Fruit fly (Drosophila melanogaster): Measurements from ENCODE around the gene Klc.

Klc gene

dm6 chr3L:12789875-12790373, 40.1 kb upstream of the Klc start, which contains the start of gene CG42709 (continued):
- TF ChIP-seq fd96Cb (tag; optimal IDR thresholded peaks at IDR 0.05) (no peak), CG11504 (tag; optimal IDR thresholded peaks at IDR 0.05) (no peak), PHDP (tag; optimal IDR thresholded peaks at IDR 0.05) (no peak), vvl (GFP tag; IDR thresholded peaks at IDR 0.05) (no peak), crc (GFP tag; optimal IDR thresholded peaks at IDR 0.05) (no peak), CG14441 (GFP tag; IDR thresholded peaks at IDR 0.05) (0 out of 2 replicates have a peak, but pooled peaks have one; percentile 14), Vsx1 (GFP tag; optimal IDR thresholded peaks at IDR 0.05) (no peak), Lpt (GFP tag; optimal IDR thresholded peaks at IDR 0.05) (no peak), CrebB (tag; optimal IDR thresholded peaks at IDR 0.05) (no peak), tx (GFP tag; optimal IDR thresholded peaks at IDR 0.05) (no peak), C15 (GFP tag; IDR thresholded peaks at IDR 0.05) (no peak), D (optimal IDR thresholded peaks at IDR 0.05) (no peak), D (GFP tag; optimal IDR thresholded peaks at IDR 0.05) (no peak), CG31365 (tag; optimal IDR thresholded peaks at IDR 0.05) (no peak), ab (GFP tag; optimal IDR thresholded peaks at IDR 0.05) (no peak), fd102C (GFP tag; optimal IDR thresholded peaks at IDR 0.05) (no peak), CG17612 (GFP tag; IDR thresholded peaks at IDR 0.05) (no peak), CG9876 (GFP tag; optimal IDR thresholded peaks at IDR 0.05) (no peak), slou (GFP tag; optimal IDR thresholded peaks at IDR 0.05) (no peak), Bgb (GFP tag; IDR thresholded peaks at IDR 0.05; ENCODE audit: partially characterized antibody) (peak; percentile 24; the same call in 1 of the 2 replicates), CG6683 (GFP tag; optimal IDR thresholded peaks at IDR 0.05) (no peak), CG34376 (GFP tag; optimal IDR thresholded peaks at IDR 0.05) (peak; percentile 21), CG18011 (GFP tag; optimal IDR thresholded peaks at IDR 0.05) (no peak), CG18599 (GFP tag; optimal IDR thresholded peaks at IDR 0.05) (no peak), sqz (GFP tag; optimal IDR thresholded peaks at IDR 0.05) (no peak), sr (GFP tag; IDR thresholded peaks at IDR 0.05) (no peak), ken (GFP tag; IDR thresholded peaks at IDR 0.05) (no peak), salm (tag; optimal IDR thresholded peaks at IDR 0.05) (no peak), nmo (GFP tag; optimal IDR thresholded peaks at IDR 0.05) (no peak), lola (GFP tag; optimal IDR thresholded peaks at IDR 0.05) (no peak), en (GFP tag; optimal IDR thresholded peaks at IDR 0.05) (no peak), CG7372 (GFP tag; IDR thresholded peaks at IDR 0.05) (no peak), kni (GFP tag; optimal IDR thresholded peaks at IDR 0.05) (no peak), CG11696 (GFP tag; IDR thresholded peaks at IDR 0.05) (no peak), cg (GFP tag; optimal IDR thresholded peaks at IDR 0.05) (no peak), CG13424 (tag; optimal IDR thresholded peaks at IDR 0.05) (no peak), sens-2 (GFP tag; IDR thresholded peaks at IDR 0.05) (no peak), Fer2 (tag; optimal IDR thresholded peaks at IDR 0.05) (no peak), mirr (GFP tag; optimal IDR thresholded peaks at IDR 0.05) (no peak), CG6654 (GFP tag; optimal IDR thresholded peaks at IDR 0.05) (no peak), Gsc (GFP tag; IDR thresholded peaks at IDR 0.05) (no peak), corto (GFP tag; optimal IDR thresholded peaks at IDR 0.05) (peak; percentile 13), CG9215 (GFP tag; IDR thresholded peaks at IDR 0.05) (no peak), grau (tag; optimal IDR thresholded peaks at IDR 0.05) (no peak), Awh (GFP tag; IDR thresholded peaks at IDR 0.05) (no peak), CG13123 (GFP tag; optimal IDR thresholded peaks at IDR 0.05) (no peak), CG2129 (GFP tag; IDR thresholded peaks at IDR 0.05; ENCODE audit: partially characterized antibody) (no peak), Nf-YA (GFP tag; IDR thresholded peaks at IDR 0.05) (no peak), Blimp-1 (GFP tag; optimal IDR thresholded peaks at IDR 0.05) (peak; percentile 53), sd (tag; optimal IDR thresholded peaks at IDR 0.05) (no peak), al (GFP tag; IDR thresholded peaks at IDR 0.05) (no peak)
